Fruit fly (Drosophila melanogaster): ENCODE data around the gene Reph.

Reph gene

DNA sequence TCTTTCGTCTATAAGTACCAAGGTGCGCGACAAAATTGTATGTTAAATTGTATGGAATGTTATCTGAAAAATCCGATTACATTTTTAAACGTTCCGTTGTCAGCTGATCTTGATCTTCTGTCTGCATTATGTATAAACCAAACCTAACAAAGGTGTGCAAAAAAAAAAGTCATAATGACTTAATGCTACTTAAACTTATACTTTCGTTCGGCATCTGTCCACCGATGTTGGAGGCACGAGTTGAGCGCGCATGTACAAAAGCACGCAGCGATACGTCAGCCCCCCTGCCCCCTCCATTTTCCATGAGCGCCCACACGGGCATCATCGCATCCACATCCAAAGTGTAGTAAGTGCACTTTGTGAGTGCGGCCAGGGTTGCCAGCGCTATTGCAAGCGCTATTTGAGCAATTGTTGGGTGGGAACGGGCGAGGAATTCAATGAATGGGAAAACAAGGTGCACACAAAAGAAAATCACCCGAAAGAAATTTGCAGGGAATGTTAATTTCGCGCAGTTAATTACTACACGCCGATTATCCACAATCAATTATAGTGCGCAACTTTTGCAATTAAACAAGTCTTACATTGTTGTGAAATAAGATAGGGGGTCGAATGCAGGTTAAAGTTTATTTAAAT, 1.4 kb downstream of the Reph start (continued):
- TF ChIP-seq Poxn (GFP tag; IDR thresholded peaks at IDR 0.05) = peak; percentile 78
- peak; percentile 97 for TF ChIP-seq Dek (tag; optimal IDR thresholded peaks at IDR 0.05)
- peak; percentile 89 for TF ChIP-seq crol (GFP tag; IDR thresholded peaks at IDR 0.05)
- peak; percentile 99 for TF ChIP-seq tap (tag; optimal IDR thresholded peaks at IDR 0.05)

dm6 chr2L:3805274-3806196, 2.2 kb downstream of the Reph start:
- TF ChIP-seq CG4820 (GFP tag; optimal IDR thresholded peaks at IDR 0.05) = no peak
- peak; percentile 41 for TF ChIP-seq CG12659 (GFP tag; optimal IDR thresholded peaks at IDR 0.05)
- TF ChIP-seq Pdp1 (GFP tag; optimal IDR thresholded peaks at IDR 0.05) = peak in 1 of 2 experiments; percentile 54
- peak; percentile 68 for TF ChIP-seq chm (GFP tag; IDR thresholded peaks at IDR 0.05)
- no peak for TF ChIP-seq CG9932 (GFP tag; IDR thresholded peaks at IDR 0.05)
- no peak for TF ChIP-seq Hr39 (optimal IDR thresholded peaks at IDR 0.05)
- TF ChIP-seq otp (GFP tag; IDR thresholded peaks at IDR 0.05) = peak; percentile 53; the same call in 1 of the 3 replicates
- no peak for TF ChIP-seq CG1832 (GFP tag; optimal IDR thresholded peaks at IDR 0.05)
- TF ChIP-seq row (GFP tag; IDR thresholded peaks at IDR 0.05) = peak; percentile 29; the same call in 2 of the 3 replicates
- peak; percentile 22 for TF ChIP-seq unpg (GFP tag; optimal IDR thresholded peaks at IDR 0.05)
- no peak for TF ChIP-seq CrebB (tag; optimal IDR thresholded peaks at IDR 0.05)
- peak; percentile 31; the same call in 1 of the 2 replicates for TF ChIP-seq Bgb (GFP tag; IDR thresholded peaks at IDR 0.05; ENCODE audit: partially characterized antibody)
- TF ChIP-seq lab (GFP tag; optimal IDR thresholded peaks at IDR 0.05) = no peak
- TF ChIP-seq tup (GFP tag; optimal IDR thresholded peaks at IDR 0.05) = no peak
- TF ChIP-seq sisA (GFP tag; IDR thresholded peaks at IDR 0.05) = peak; percentile 24; the same call in 1 of the 2 replicates
- no peak for TF ChIP-seq Lpt (GFP tag; optimal IDR thresholded peaks at IDR 0.05)
- no peak for TF ChIP-seq gro (GFP tag; optimal IDR thresholded peaks at IDR 0.05)
- TF ChIP-seq maf-S (GFP tag; optimal IDR thresholded peaks at IDR 0.05) = no peak
- no peak for TF ChIP-seq Hmx (GFP tag; optimal IDR thresholded peaks at IDR 0.05)
- TF ChIP-seq Dll (GFP tag; IDR thresholded peaks at IDR 0.05; ENCODE audit: partially characterized antibody) = no peak
- TF ChIP-seq CG8359 (GFP tag; optimal IDR thresholded peaks at IDR 0.05; ENCODE audit: borderline replicate concordance) = no peak
- no peak for TF ChIP-seq prd (optimal IDR thresholded peaks at IDR 0.05)
- TF ChIP-seq prd (GFP tag; IDR thresholded peaks at IDR 0.05) = no peak; the same call in 2 of the 3 replicates
- TF ChIP-seq Atf3 (GFP tag; optimal IDR thresholded peaks at IDR 0.05) = no peak
- TF ChIP-seq YL-1 (GFP tag; optimal IDR thresholded peaks at IDR 0.05) = no peak
- no peak for TF ChIP-seq Elba2 (GFP tag; optimal IDR thresholded peaks at IDR 0.05)
- no peak for TF ChIP-seq Hr78 (GFP tag; optimal IDR thresholded peaks at IDR 0.05)
- no peak for TF ChIP-seq B-H2 (GFP tag; optimal IDR thresholded peaks at IDR 0.05)
- no peak for TF ChIP-seq vnd (GFP tag; IDR thresholded peaks at IDR 0.05; ENCODE audit: partially characterized antibody)
- TF ChIP-seq ewg (GFP tag; optimal IDR thresholded peaks at IDR 0.05) = peak; percentile 74
- TF ChIP-seq CkIIα-i1 (GFP tag; IDR thresholded peaks at IDR 0.05) = no peak
- TF ChIP-seq bab2 (GFP tag; optimal IDR thresholded peaks at IDR 0.05) = no peak
- no peak for TF ChIP-seq CG12155 (GFP tag; optimal IDR thresholded peaks at IDR 0.05)
- no peak for TF ChIP-seq disco-r (GFP tag; optimal IDR thresholded peaks at IDR 0.05)
- TF ChIP-seq Kr (GFP tag; optimal IDR thresholded peaks at IDR 0.05) = no peak
- TF ChIP-seq CG10462 (GFP tag; optimal IDR thresholded peaks at IDR 0.05) = no peak
- TF ChIP-seq TFAM (GFP tag; optimal IDR thresholded peaks at IDR 0.05) = no peak
- TF ChIP-seq HLH3B (GFP tag; IDR thresholded peaks at IDR 0.05) = 0 out of 2 replicates have a peak, but pooled peaks have one; percentile 9
- peak; percentile 48 for TF ChIP-seq D19A (tag; optimal IDR thresholded peaks at IDR 0.05)
- TF ChIP-seq grau (tag; optimal IDR thresholded peaks at IDR 0.05) = peak; percentile 29
- TF ChIP-seq fd3F (GFP tag; optimal IDR thresholded peaks at IDR 0.05) = no peak
- TF ChIP-seq CHES-1-like (GFP tag; optimal IDR thresholded peaks at IDR 0.05) = no peak
